Fruit fly (Drosophila melanogaster): ENCODE results near the gene hzg.

hzg gene

dm6 chr3L:16051719-16052122 is 47.2 kb upstream of the hzg start, which contains the start of gene Mbs (continued):
- TF ChIP-seq fru (GFP tag; optimal IDR thresholded peaks at IDR 0.05) (no peak), tai (GFP tag; optimal IDR thresholded peaks at IDR 0.05) (peak; percentile 32)

dm6 chr3L:16050887-16051258 is 46.3 kb upstream of the hzg start, which contains the start of gene Diap1:
TSS of gene Diap1 (minus strand) at chr3L:16051034.
- TF ChIP-seq Myc (optimal IDR thresholded peaks at IDR 0.05) (peak; percentile 74), Rel (GFP tag; optimal IDR thresholded peaks at IDR 0.05) (no peak), Rel (tag; optimal IDR thresholded peaks at IDR 0.05) (peak; percentile 65), woc (GFP tag; optimal IDR thresholded peaks at IDR 0.05) (no peak), HLH106 (tag; optimal IDR thresholded peaks at IDR 0.05) (peak; percentile 15), Vsx2 (GFP tag; optimal IDR thresholded peaks at IDR 0.05; ENCODE audit: partially characterized antibody) (peak; percentile 92)

dm6 chr3L:16049955-16050886 is 45.7 kb upstream of the hzg start:
- TF ChIP-seq Rel (GFP tag; optimal IDR thresholded peaks at IDR 0.05) (no peak), Rel (tag; optimal IDR thresholded peaks at IDR 0.05) (peak; percentile 5), Hnf4 (GFP tag; optimal IDR thresholded peaks at IDR 0.05) (peak; percentile 22), h (GFP tag; optimal IDR thresholded peaks at IDR 0.05) (peak; percentile 58), Sp1 (GFP tag; optimal IDR thresholded peaks at IDR 0.05) (peak; percentile 63), CrebA (GFP tag; optimal IDR thresholded peaks at IDR 0.05; ENCODE audit: borderline replicate concordance) (peak; percentile 64), rgr (GFP tag; optimal IDR thresholded peaks at IDR 0.05) (no peak), sv (GFP tag; optimal IDR thresholded peaks at IDR 0.05) (peak; percentile 32), Hr83 (GFP tag; optimal IDR thresholded peaks at IDR 0.05; ENCODE audit: poor library complexity, severe bottlenecking) (peak; percentile 6), CG9705 (GFP tag; optimal IDR thresholded peaks at IDR 0.05) (no peak), dl (GFP tag; optimal IDR thresholded peaks at IDR 0.05; ENCODE audit: insufficient read depth in 1 of 2, partially characterized antibody in 2 of 2) (no peak), Jra (GFP tag; optimal IDR thresholded peaks at IDR 0.05) (peak; percentile 38), br (GFP tag; optimal IDR thresholded peaks at IDR 0.05) (peak; percentile 2), brk (GFP tag; optimal IDR thresholded peaks at IDR 0.05) (peak; percentile 27)

- TF ChIP-seq rgr (GFP tag; optimal IDR thresholded peaks at IDR 0.05) (peak; percentile 15), sage (GFP tag; optimal IDR thresholded peaks at IDR 0.05) (peak; percentile 3), GATAd (GFP tag; optimal IDR thresholded peaks at IDR 0.05) (no peak), brk (GFP tag; optimal IDR thresholded peaks at IDR 0.05) (no peak), woc (GFP tag; optimal IDR thresholded peaks at IDR 0.05) (peak; percentile 1), dl (GFP tag; optimal IDR thresholded peaks at IDR 0.05; ENCODE audit: insufficient read depth in 1 of 2, partially characterized antibody in 2 of 2) (peak in 1 of 2 experiments; percentile 14)
Measured at dm6 chr3L:16048722-16049459, 44.4 kb upstream of the hzg start.

dm6 chr3L:16048086-16048485 is 43.5 kb upstream of the hzg start:
- peak; percentile 67 for TF ChIP-seq ey (GFP tag; optimal IDR thresholded peaks at IDR 0.05)
- peak; percentile 60 for TF ChIP-seq psq (GFP tag; optimal IDR thresholded peaks at IDR 0.05)
- peak; percentile 41 for TF ChIP-seq CG9705 (GFP tag; optimal IDR thresholded peaks at IDR 0.05)
- TF ChIP-seq dsf (GFP tag; optimal IDR thresholded peaks at IDR 0.05; ENCODE audit: borderline replicate concordance): no peak
- no peak for TF ChIP-seq Mio (GFP tag; optimal IDR thresholded peaks at IDR 0.05)
- TF ChIP-seq brk (GFP tag; optimal IDR thresholded peaks at IDR 0.05): no peak
- TF ChIP-seq lola (GFP tag; optimal IDR thresholded peaks at IDR 0.05): no peak
- peak; percentile 75 for TF ChIP-seq h (GFP tag; optimal IDR thresholded peaks at IDR 0.05)
- TF ChIP-seq Hnf4 (GFP tag; optimal IDR thresholded peaks at IDR 0.05): peak; percentile 54
- no peak for TF ChIP-seq sage (GFP tag; optimal IDR thresholded peaks at IDR 0.05)
- peak; percentile 13 for TF ChIP-seq dmrt93B (GFP tag; optimal IDR thresholded peaks at IDR 0.05)
- TF ChIP-seq usp (GFP tag; optimal IDR thresholded peaks at IDR 0.05): no peak
- peak; percentile 61 for TF ChIP-seq fru (GFP tag; optimal IDR thresholded peaks at IDR 0.05)
- TF ChIP-seq HLH106 (tag; optimal IDR thresholded peaks at IDR 0.05): peak; percentile 67
- no peak for TF ChIP-seq Vsx2 (GFP tag; optimal IDR thresholded peaks at IDR 0.05; ENCODE audit: partially characterized antibody)
- TF ChIP-seq Hr83 (GFP tag; optimal IDR thresholded peaks at IDR 0.05; ENCODE audit: poor library complexity, severe bottlenecking): no peak
- no peak for TF ChIP-seq Abd-B (GFP tag; optimal IDR thresholded peaks at IDR 0.05)
- no peak for TF ChIP-seq Hr78 (GFP tag; optimal IDR thresholded peaks at IDR 0.05)
- TF ChIP-seq woc (GFP tag; optimal IDR thresholded peaks at IDR 0.05): peak; percentile 16
- no peak for TF ChIP-seq dl (GFP tag; optimal IDR thresholded peaks at IDR 0.05; ENCODE audit: insufficient read depth in 1 of 2, partially characterized antibody in 2 of 2)
- TF ChIP-seq foxo (GFP tag; optimal IDR thresholded peaks at IDR 0.05): peak in 1 of 2 experiments; percentile 75
- TF ChIP-seq N (GFP tag; optimal IDR thresholded peaks at IDR 0.05): no peak
- TF ChIP-seq CG32264 (GFP tag; optimal IDR thresholded peaks at IDR 0.05): peak; percentile 44
- peak; percentile 62 for TF ChIP-seq rgr (GFP tag; optimal IDR thresholded peaks at IDR 0.05)
- TF ChIP-seq Sp1 (GFP tag; optimal IDR thresholded peaks at IDR 0.05): peak; percentile 60
- no peak for TF ChIP-seq Dif (GFP tag; optimal IDR thresholded peaks at IDR 0.05; ENCODE audit: partially characterized antibody)
- no peak for TF ChIP-seq GATAd (GFP tag; optimal IDR thresholded peaks at IDR 0.05)
- TF ChIP-seq OdsH (GFP tag; optimal IDR thresholded peaks at IDR 0.05): peak; percentile 42

Measured in whole organism, wandering third instar larva.